Fruit fly (Drosophila melanogaster): ENCODE measurements around the gene tara.

The tara gene

dm6 chr3R:16272754-16273502, 47.5 kb downstream of the tara start (continued):
- TF ChIP-seq CG15696 (tag; optimal IDR thresholded peaks at IDR 0.05) (no peak), CG2199 (GFP tag; IDR thresholded peaks at IDR 0.05) (no peak), grn (GFP tag; optimal IDR thresholded peaks at IDR 0.05) (no peak), CG4617 (GFP tag; optimal IDR thresholded peaks at IDR 0.05; ENCODE audit: borderline replicate concordance) (peak; percentile 56), Sin3A (optimal IDR thresholded peaks at IDR 0.05) (no peak), HmgZ (tag; optimal IDR thresholded peaks at IDR 0.05) (peak; percentile 4), Stat92E (GFP tag; optimal IDR thresholded peaks at IDR 0.05) (no peak), pros (GFP tag; optimal IDR thresholded peaks at IDR 0.05) (no peak), CG3726 (GFP tag; IDR thresholded peaks at IDR 0.05) (no peak), sna (GFP tag; IDR thresholded peaks at IDR 0.05; ENCODE audit: partially characterized antibody) (0 out of 2 replicates have a peak, but pooled peaks have one; percentile 16), Pdp1 (GFP tag; optimal IDR thresholded peaks at IDR 0.05) (peak in 1 of 2 experiments; percentile 35), CG34224 (GFP tag; IDR thresholded peaks at IDR 0.05; ENCODE audit: partially characterized antibody) (no peak), CG1832 (GFP tag; optimal IDR thresholded peaks at IDR 0.05) (no peak), CG11093 (GFP tag; IDR thresholded peaks at IDR 0.05) (no peak), CG6791 (GFP tag; IDR thresholded peaks at IDR 0.05; ENCODE audit: partially characterized antibody) (no peak), run (tag; optimal IDR thresholded peaks at IDR 0.05) (no peak), CG3163 (GFP tag; optimal IDR thresholded peaks at IDR 0.05) (no peak), gce (GFP tag; IDR thresholded peaks at IDR 0.05) (no peak), gro (GFP tag; optimal IDR thresholded peaks at IDR 0.05) (no peak), Aef1 (GFP tag; IDR thresholded peaks at IDR 0.05) (no peak), sd (tag; optimal IDR thresholded peaks at IDR 0.05) (no peak), Blimp-1 (GFP tag; optimal IDR thresholded peaks at IDR 0.05) (no peak), nom (GFP tag; optimal IDR thresholded peaks at IDR 0.05) (no peak), tio (GFP tag; optimal IDR thresholded peaks at IDR 0.05) (no peak), ATbp (GFP tag; optimal IDR thresholded peaks at IDR 0.05) (no peak), CG32772 (GFP tag; IDR thresholded peaks at IDR 0.05) (no peak), CG8478 (optimal IDR thresholded peaks at IDR 0.05) (peak; percentile 87), gcm (GFP tag; optimal IDR thresholded peaks at IDR 0.05) (no peak), corto (GFP tag; optimal IDR thresholded peaks at IDR 0.05) (no peak), twi (tag; optimal IDR thresholded peaks at IDR 0.05) (no peak), CG8924 (tag; optimal IDR thresholded peaks at IDR 0.05) (no peak), lab (GFP tag; optimal IDR thresholded peaks at IDR 0.05) (no peak), dysf (GFP tag; IDR thresholded peaks at IDR 0.05) (no peak), gfzf (GFP tag; optimal IDR thresholded peaks at IDR 0.05) (peak; percentile 61), Jarid2 (GFP tag; optimal IDR thresholded peaks at IDR 0.05) (peak; percentile 42), Vsx1 (GFP tag; optimal IDR thresholded peaks at IDR 0.05) (peak; percentile 35), stwl (tag; optimal IDR thresholded peaks at IDR 0.05) (peak; percentile 24), crol (GFP tag; IDR thresholded peaks at IDR 0.05) (peak; percentile 94), pum (GFP tag; optimal IDR thresholded peaks at IDR 0.05) (no peak), CG4282 (GFP tag; optimal IDR thresholded peaks at IDR 0.05) (no peak), Ets65A (GFP tag) (no peak), caup (GFP tag; optimal IDR thresholded peaks at IDR 0.05; ENCODE audit: severe bottlenecking) (no peak), pzg (GFP tag; optimal IDR thresholded peaks at IDR 0.05) (peak; percentile 21), CG31224 (GFP tag; IDR thresholded peaks at IDR 0.05) (no peak), br (optimal IDR thresholded peaks at IDR 0.05) (no peak), CG6813 (GFP tag; optimal IDR thresholded peaks at IDR 0.05) (no peak), CG12236 (GFP tag; optimal IDR thresholded peaks at IDR 0.05) (no peak), CG10462 (GFP tag; optimal IDR thresholded peaks at IDR 0.05) (no peak), CG10431 (GFP tag; optimal IDR thresholded peaks at IDR 0.05) (no peak)
